Worm (Caenorhabditis elegans): Measurements from ENCODE around the gene M163.7.
A peak's percentile ranks its signal among the peaks of the same experiment; 100 is the strongest.

Gene M163.7

ce11 chrX:14495075-14495474 lies 30.5 kb downstream of the M163.7 start:
- TF ChIP-seq aha-1 (tag) (peak; percentile 81), hlh-30 (tag; optimal IDR thresholded peaks at IDR 0.05; ENCODE audit: insufficient read depth) (peak; percentile 20), hif-1 (tag; optimal IDR thresholded peaks at IDR 0.05) (peak in 1 of 2 experiments; percentile 82), ceh-62 (tag; optimal IDR thresholded peaks at IDR 0.05) (no peak)

ce11 chrX:14495785-14496184 lies 31.2 kb downstream of the M163.7 start, which contains the start of gene ztf-14:
TSS of gene ztf-14 (plus strand) at chrX:14496085.
- TF ChIP-seq daf-16 (GFP tag; optimal IDR thresholded peaks at IDR 0.05): no peak
- no peak for TF ChIP-seq daf-16 (tag; optimal IDR thresholded peaks at IDR 0.05)
- no peak for TF ChIP-seq lsy-2 (tag; optimal IDR thresholded peaks at IDR 0.05)
- no peak for TF ChIP-seq Y5F2A.4 (GFP tag; optimal IDR thresholded peaks at IDR 0.05)
- no peak for TF ChIP-seq R02D3.7 (tag; optimal IDR thresholded peaks at IDR 0.05)
- no peak for TF ChIP-seq ceh-20 (GFP tag; IDR thresholded peaks at IDR 0.05)
- no peak for TF ChIP-seq unc-39 (tag; optimal IDR thresholded peaks at IDR 0.05)
- TF ChIP-seq ztf-7 (tag; optimal IDR thresholded peaks at IDR 0.05): no peak
- TF ChIP-seq nhr-42 (GFP tag; IDR thresholded peaks at IDR 0.05): no peak
- TF ChIP-seq nhr-25 (tag; optimal IDR thresholded peaks at IDR 0.05; ENCODE audit: borderline replicate concordance, insufficient read depth): no peak
- TF ChIP-seq nhr-111 (GFP tag; optimal IDR thresholded peaks at IDR 0.05): no peak
- TF ChIP-seq sdz-12 (GFP tag; optimal IDR thresholded peaks at IDR 0.05): no peak

- TF ChIP-seq daf-16 (GFP tag; optimal IDR thresholded peaks at IDR 0.05): peak in 1 of 2 experiments; percentile 1
- peak; percentile 17 for TF ChIP-seq daf-16 (tag; optimal IDR thresholded peaks at IDR 0.05)
- no peak for TF ChIP-seq T20F7.1 (GFP tag; optimal IDR thresholded peaks at IDR 0.05)
Observed at ce11 chrX:14496545-14496944, 31.9 kb downstream of the M163.7 start.

ce11 chrX:14499830-14500409 lies 35.3 kb downstream of the M163.7 start:
- no peak for TF ChIP-seq hmg-1.1 (GFP tag; IDR thresholded peaks at IDR 0.05)
- TF ChIP-seq zfp-3 (GFP tag; conservative IDR thresholded peaks at IDR 0.05): no peak
- TF ChIP-seq dmd-6 (GFP tag; IDR thresholded peaks at IDR 0.05): peak; percentile 41
- TF ChIP-seq nhr-48 (tag; optimal IDR thresholded peaks at IDR 0.05): peak; percentile 4
- no peak for TF ChIP-seq snpc-1.2 (GFP tag; IDR thresholded peaks at IDR 0.05)
- TF ChIP-seq lsy-2 (tag; optimal IDR thresholded peaks at IDR 0.05): peak in 1 of 2 experiments; percentile 27
- no peak for TF ChIP-seq ceh-62 (tag; optimal IDR thresholded peaks at IDR 0.05)
- TF ChIP-seq R02D3.7 (tag; optimal IDR thresholded peaks at IDR 0.05): no peak
- no peak for TF ChIP-seq ceh-28 (tag; optimal IDR thresholded peaks at IDR 0.05)
- TF ChIP-seq aha-1 (tag): peak; percentile 90
- TF ChIP-seq skn-1 (tag; optimal IDR thresholded peaks at IDR 0.05): no peak
- TF ChIP-seq ctbp-1 (GFP tag; IDR thresholded peaks at IDR 0.05): 0 out of 2 replicates have a peak, but pooled peaks have one; percentile 39
- peak in 1 of 2 experiments; percentile 45 for TF ChIP-seq mdl-1 (tag; optimal IDR thresholded peaks at IDR 0.05)
- TF ChIP-seq T20F7.1 (GFP tag; optimal IDR thresholded peaks at IDR 0.05): no peak
- TF ChIP-seq T26A8.4 (GFP tag; IDR thresholded peaks at IDR 0.05): no peak
- no peak for TF ChIP-seq attf-4 (tag; optimal IDR thresholded peaks at IDR 0.05)
- TF ChIP-seq hlh-30 (tag; optimal IDR thresholded peaks at IDR 0.05; ENCODE audit: insufficient read depth): peak; percentile 86
- peak; percentile 11 for TF ChIP-seq hlh-11 (tag; optimal IDR thresholded peaks at IDR 0.05)
- no peak for TF ChIP-seq daf-8 (GFP tag; IDR thresholded peaks at IDR 0.05)
- TF ChIP-seq tra-1 (GFP tag; IDR thresholded peaks at IDR 0.05): peak; percentile 45; the same call in 1 of the 2 replicates
- TF ChIP-seq nhr-28 (tag; optimal IDR thresholded peaks at IDR 0.05): peak; percentile 60
- TF ChIP-seq D1046.2 (GFP tag; IDR thresholded peaks at IDR 0.05): no peak
- no peak for TF ChIP-seq ceh-82 (tag; optimal IDR thresholded peaks at IDR 0.05)
- TF ChIP-seq unc-62 (GFP tag; optimal IDR thresholded peaks at IDR 0.05 in 1 of 2): peak in 1 of 2 experiments; percentile 97
- TF ChIP-seq unc-62 (tag; optimal IDR thresholded peaks at IDR 0.05): no peak
- no peak for TF ChIP-seq lin-13 (GFP tag; optimal IDR thresholded peaks at IDR 0.05)
- no peak for TF ChIP-seq ceh-44 (GFP tag; IDR thresholded peaks at IDR 0.05)
- TF ChIP-seq nhr-25 (tag; optimal IDR thresholded peaks at IDR 0.05; ENCODE audit: borderline replicate concordance, insufficient read depth): peak; percentile 8

Measured in whole organism, L4 larva.